Fruit fly (Drosophila melanogaster) whole organism, prepupa: ENCODE results near the gene CG5639.

Experiments used
- eg ChIP-seq: fragments of 200-800 bp; sonication (Bioruptor generic); IDR thresholded peaks from 3 replicates; pipeline ENCODE4 v1.3.6; 2022; ENCODE audit warnings: missing biosample characterization, missing genetic modification characterization
- svp ChIP-seq: fragments of 200-800 bp; sonication (Bioruptor generic); peaks from one replicate; lab custom pipeline; 2016; ENCODE audit warnings: missing biosample characterization, missing genetic modification characterization

DNA sequence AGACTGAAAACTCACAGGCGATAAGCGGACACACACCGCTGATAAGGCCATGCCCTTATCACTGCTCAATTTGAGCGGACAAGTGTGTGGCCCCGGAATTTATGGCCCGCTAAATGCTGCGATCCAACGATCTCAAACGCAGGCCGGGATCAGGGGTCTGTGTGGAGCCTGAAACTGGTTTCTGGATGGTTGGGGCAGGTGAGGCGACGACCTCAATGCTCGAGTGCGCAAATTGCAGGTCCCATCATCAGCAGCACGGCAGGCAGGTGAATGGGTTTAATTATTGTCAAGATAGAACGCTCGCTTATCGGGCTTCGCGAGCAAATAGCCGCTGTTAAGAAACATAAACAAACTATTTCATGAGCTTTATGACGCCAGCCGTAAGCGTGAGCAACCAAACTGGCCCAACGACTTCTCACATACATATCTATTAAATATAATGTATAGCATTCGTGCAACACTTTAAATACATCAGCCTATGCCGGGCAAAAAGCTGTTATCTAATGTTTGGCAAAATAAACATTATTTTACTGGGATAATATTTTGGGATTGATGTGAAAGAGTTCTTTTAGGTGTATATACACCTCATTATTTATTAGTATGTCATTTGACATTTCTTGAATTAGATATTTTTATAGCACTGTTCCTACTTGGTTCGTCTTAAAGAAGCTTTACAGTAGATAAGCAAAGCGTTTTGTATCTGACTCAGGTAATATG lies 9.8 kb upstream of the CG5639 start:
- TF ChIP-seq eg (GFP tag; lab: Robert Waterston, UW) (no peak), svp (GFP tag; lab: Kevin White, UChicago) (peak; percentile 97)
